Worm (Caenorhabditis elegans) whole organism, L4 larva: ENCODE data around the gene Y116A8A.6.

Source experiments
- F49E8.2 ChIP-seq: sonication (generic microtip); optimal IDR thresholded peaks from 2 replicates; lab custom pipeline; 2016; ENCODE audit warnings: missing compliant biosample characterization, mild to moderate bottlenecking, missing genetic modification characterization, borderline replicate concordance
- Y105C5A.15 ChIP-seq: fragments of 200-800 bp; sonication (Bioruptor generic); IDR thresholded peaks from 2 replicates; pipeline ENCODE4 v1.3.6; 2022; ENCODE audit warnings: missing genetic modification characterization, missing compliant biosample characterization
- Y48G9A.11 ChIP-seq: fragments of 200-800 bp; sonication (Bioruptor generic); IDR thresholded peaks from 2 replicates; pipeline ENCODE4 v1.3.6; 2022; ENCODE audit warnings: missing genetic modification reagents, missing genetic modification characterization, missing compliant biosample characterization
- Y75B8A.6 ChIP-seq: fragments of 200-800 bp; sonication (Bioruptor generic); IDR thresholded peaks from 2 replicates; pipeline ENCODE4 v1.3.6; 2022; ENCODE audit warnings: missing genetic modification reagents, missing genetic modification characterization, missing compliant biosample characterization
- ama-1 ChIP-seq: fragments of 150-350 bp; optimal IDR thresholded peaks from 2 replicates; lab custom pipeline; 2014; ENCODE audit warnings: inconsistent platforms, mixed read lengths
- arid-1 ChIP-seq: fragments of 200-800 bp; sonication (Bioruptor generic); conservative IDR thresholded peaks from 2 replicates; pipeline ENCODE4 v1.3.6; 2022; ENCODE audit warnings: missing genetic modification reagents, missing genetic modification characterization, missing compliant biosample characterization
- ceh-20 ChIP-seq: fragments of 200-800 bp; sonication (Bioruptor generic); IDR thresholded peaks from 2 replicates; pipeline ENCODE4 v1.3.6; 2022; ENCODE audit warnings: missing genetic modification reagents, missing genetic modification characterization, missing compliant biosample characterization
- ceh-44 ChIP-seq: fragments of 200-800 bp; sonication (Bioruptor generic); IDR thresholded peaks from 2 replicates; pipeline ENCODE4 v1.3.6; 2022; ENCODE audit warnings: missing genetic modification reagents, missing genetic modification characterization, missing compliant biosample characterization
- ctbp-1 ChIP-seq: fragments of 200-800 bp; sonication (Bioruptor generic); IDR thresholded peaks from 2 replicates; pipeline ENCODE4 v1.3.6; 2022; ENCODE audit warnings: missing genetic modification reagents, missing genetic modification characterization, missing compliant biosample characterization
- daf-16 ChIP-seq, 3 experiments: sonication (generic microtip); optimal IDR thresholded peaks; 2 replicates each; lab custom pipeline; 2016 to 2017; ENCODE audit warnings: missing genetic modification characterization in 3 of 3, missing genetic modification reagents in 3 of 3, mild to moderate bottlenecking in 2 of 3, missing compliant biosample characterization in 2 of 3, missing biosample characterization in 1 of 3, moderate library complexity in 1 of 3
- dmd-6 ChIP-seq: fragments of 200-800 bp; sonication (Bioruptor generic); IDR thresholded peaks from 2 replicates; pipeline ENCODE4 v1.3.6; 2022; ENCODE audit warnings: missing genetic modification reagents, missing genetic modification characterization, missing compliant biosample characterization
- dmd-9 ChIP-seq: fragments of 200-800 bp; sonication (Bioruptor generic); IDR thresholded peaks from 2 replicates; pipeline ENCODE4 v1.3.6; 2022; ENCODE audit warnings: missing genetic modification reagents, missing genetic modification characterization, missing compliant biosample characterization
- dve-1 ChIP-seq: sonication (generic microtip); optimal IDR thresholded peaks from 2 replicates; lab custom pipeline; 2017; ENCODE audit warnings: antibody characterized with exemption, mild to moderate bottlenecking, missing genetic modification characterization, missing compliant biosample characterization; ENCODE audit not compliant: insufficient read depth
- egl-27 ChIP-seq: sonication (generic microtip); optimal IDR thresholded peaks from 3 replicates; lab custom pipeline; 2017; ENCODE audit warnings: missing biosample characterization, missing genetic modification reagents, missing genetic modification characterization
- egl-43 ChIP-seq: fragments of 200-800 bp; sonication (Bioruptor generic); IDR thresholded peaks from 2 replicates; pipeline ENCODE4 v1.3.6; 2022; ENCODE audit warnings: missing genetic modification reagents, missing genetic modification characterization, missing compliant biosample characterization
- fkh-10 ChIP-seq: fragments of 150-350 bp; optimal IDR thresholded peaks from 2 replicates; lab custom pipeline; 2014; ENCODE audit warnings: missing biosample characterization, missing genetic modification reagents, missing genetic modification characterization
- hlh-30 ChIP-seq: sonication (generic microtip); optimal IDR thresholded peaks from 2 replicates; lab custom pipeline; 2017; ENCODE audit warnings: antibody characterized with exemption, mild to moderate bottlenecking, missing genetic modification characterization, missing compliant biosample characterization; ENCODE audit not compliant: insufficient read depth
- hmg-1.1 ChIP-seq: fragments of 200-800 bp; sonication (Bioruptor generic); IDR thresholded peaks from 2 replicates; pipeline ENCODE4 v1.3.6; 2022; ENCODE audit warnings: missing genetic modification reagents, missing genetic modification characterization, missing compliant biosample characterization
- lim-7 ChIP-seq: fragments of 200-800 bp; sonication (Bioruptor generic); IDR thresholded peaks from 2 replicates; pipeline ENCODE4 v1.3.6; 2022; ENCODE audit warnings: missing genetic modification characterization, missing compliant biosample characterization
- lin-15B ChIP-seq: fragments of 150-350 bp; sonication (generic microtip); optimal IDR thresholded peaks from 3 replicates; lab custom pipeline; 2014; ENCODE audit warnings: missing biosample characterization, missing genetic modification characterization
- lin-38 ChIP-seq: fragments of 200-800 bp; sonication (Bioruptor generic); IDR thresholded peaks from 2 replicates; pipeline ENCODE4 v1.3.6; 2022; ENCODE audit warnings: missing genetic modification reagents, missing genetic modification characterization, missing compliant biosample characterization
- lsy-2 ChIP-seq, 2 experiments: fragments of 150-350 bp in 1 of 2; sonication (generic microtip) in 1 of 2; optimal IDR thresholded peaks; 2 replicates each; lab custom pipeline; 2014 to 2017; ENCODE audit warnings: missing biosample characterization in 2 of 2, missing genetic modification characterization in 2 of 2
- madf-5 ChIP-seq, 2 experiments: fragments of 200-800 bp; sonication (Bioruptor generic); IDR thresholded peaks; 2 replicates each; pipeline ENCODE4 v1.3.6; 2022; ENCODE audit warnings: missing compliant biosample characterization in 2 of 2, missing genetic modification characterization in 2 of 2
- madf-9 ChIP-seq: fragments of 200-800 bp; sonication (Bioruptor generic); conservative IDR thresholded peaks from 2 replicates; pipeline ENCODE4 v1.3.6; 2022; ENCODE audit warnings: missing genetic modification reagents, missing genetic modification characterization, missing compliant biosample characterization
- mdt-29 ChIP-seq: fragments of 200-800 bp; sonication (Bioruptor generic); IDR thresholded peaks from 2 replicates; pipeline ENCODE4 v1.3.6; 2022; ENCODE audit warnings: missing genetic modification reagents, missing genetic modification characterization, missing compliant biosample characterization
- nhr-10 ChIP-seq: fragments of 150-350 bp; optimal IDR thresholded peaks from 2 replicates; lab custom pipeline; 2014; ENCODE audit warnings: missing biosample characterization, missing genetic modification characterization
- nhr-102 ChIP-seq: sonication (generic microtip); optimal IDR thresholded peaks from 2 replicates; lab custom pipeline; 2016; ENCODE audit warnings: mild to moderate bottlenecking, missing genetic modification characterization, moderate library complexity, missing compliant biosample characterization
- nhr-28 ChIP-seq: fragments of 150-350 bp; optimal IDR thresholded peaks from 2 replicates; lab custom pipeline; 2014; ENCODE audit warnings: missing biosample characterization, missing genetic modification characterization
- nhr-41 ChIP-seq: fragments of 200-800 bp; sonication (Bioruptor generic); IDR thresholded peaks from 2 replicates; pipeline ENCODE4 v1.3.6; 2022; ENCODE audit warnings: missing genetic modification reagents, missing genetic modification characterization, missing compliant biosample characterization
- nhr-42 ChIP-seq: fragments of 200-800 bp; sonication (Bioruptor generic); IDR thresholded peaks from 2 replicates; pipeline ENCODE4 v1.3.6; 2022; ENCODE audit warnings: missing genetic modification characterization, missing compliant biosample characterization
- nhr-6 ChIP-seq: fragments of 150-350 bp; optimal IDR thresholded peaks from 2 replicates; lab custom pipeline; 2014; ENCODE audit warnings: missing biosample characterization, missing genetic modification characterization
- nhr-77 ChIP-seq: fragments of 150-350 bp; optimal IDR thresholded peaks from 2 replicates; lab custom pipeline; 2014; ENCODE audit warnings: missing biosample characterization, missing genetic modification characterization
- rbr-2 ChIP-seq: sonication (generic microtip); optimal IDR thresholded peaks from 2 replicates; lab custom pipeline; 2016; ENCODE audit warnings: missing genotype, missing genetic modification characterization, missing compliant biosample characterization
- set-16 ChIP-seq: fragments of 200-800 bp; sonication (Bioruptor generic); IDR thresholded peaks from 2 replicates; pipeline ENCODE4 v1.3.6; 2022; ENCODE audit warnings: missing genetic modification reagents, missing genetic modification characterization, missing compliant biosample characterization
- snpc-1.2 ChIP-seq: fragments of 200-800 bp; sonication (Bioruptor generic); IDR thresholded peaks from 2 replicates; pipeline ENCODE4 v1.3.6; 2022; ENCODE audit warnings: missing genetic modification reagents, missing genetic modification characterization, missing compliant biosample characterization
- spr-3 ChIP-seq: fragments of 200-800 bp; sonication (Bioruptor generic); optimal IDR thresholded peaks from 2 replicates; lab custom pipeline; 2018; ENCODE audit warnings: mild to moderate bottlenecking, missing genetic modification characterization, missing compliant biosample characterization
- tra-1 ChIP-seq: fragments of 200-800 bp; sonication (Bioruptor generic); IDR thresholded peaks from 2 replicates; pipeline ENCODE4 v1.3.6; 2022; ENCODE audit warnings: missing genetic modification reagents, missing genetic modification characterization, missing compliant biosample characterization
- unc-130 ChIP-seq: sonication (generic microtip); optimal IDR thresholded peaks from 2 replicates; lab custom pipeline; 2016; ENCODE audit warnings: missing genetic modification reagents, missing genetic modification characterization, missing compliant biosample characterization
- unc-62 ChIP-seq, 3 experiments: fragments of 150-350 bp in 1 of 3; sonication (generic microtip); optimal IDR thresholded peaks in 2 of 3; peaks in 1 of 3; 1 replicate in 1 of 3; 2 replicates in 2 of 3; lab custom pipeline; 2014 to 2017; ENCODE audit warnings: missing biosample characterization in 3 of 3, missing genetic modification characterization in 3 of 3, missing genetic modification reagents in 3 of 3, missing genotype in 1 of 3
- vab-7 ChIP-seq: fragments of 200-800 bp; sonication (Bioruptor generic); IDR thresholded peaks from 2 replicates; pipeline ENCODE4 v1.3.6; 2022; ENCODE audit warnings: missing genetic modification reagents, missing genetic modification characterization, missing compliant biosample characterization
- zfp-3 ChIP-seq: fragments of 200-800 bp; sonication (Bioruptor generic); conservative IDR thresholded peaks from 2 replicates; pipeline ENCODE4 v1.3.6; 2022; ENCODE audit warnings: missing genetic modification reagents, missing genetic modification characterization, missing compliant biosample characterization

Gene Y116A8A.6

DNA sequence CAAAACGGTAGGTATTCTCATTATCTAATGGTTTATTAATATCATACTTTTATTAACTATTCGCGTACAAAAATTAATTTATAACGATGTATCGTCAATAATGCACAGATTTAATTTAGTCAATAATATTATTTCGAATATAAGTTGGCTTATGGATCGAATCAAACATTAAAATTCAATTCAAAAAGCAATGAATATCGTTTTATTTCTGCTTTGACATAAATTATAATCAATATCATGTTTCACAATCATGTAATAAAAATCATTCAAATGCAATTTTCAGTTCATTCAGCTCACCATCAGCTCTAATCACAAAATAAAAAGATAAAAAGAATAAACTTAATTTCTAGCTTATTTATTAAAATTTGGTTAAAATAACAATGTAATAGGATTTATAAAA lies at the start of gene Y116A8A.6:
TSS of gene Y116A8A.6 (minus strand) at position 101 of the 400 bp plus-strand sequence.
- TF ChIP-seq dmd-9 = no peak
- no peak for TF ChIP-seq lim-7
- no peak for TF ChIP-seq lin-15B (tag; lab: Kevin White, UChicago)
- no peak for TF ChIP-seq zfp-3
- TF ChIP-seq nhr-28 (tag; lab: Kevin White, UChicago) = no peak
- no peak for TF ChIP-seq madf-5 (GFP tag; IDR thresholded peaks at IDR 0.05; lab: Robert Waterston, UW)
- no peak for TF ChIP-seq Y48G9A.11 (GFP tag; lab: Robert Waterston, UW)
- no peak for TF ChIP-seq nhr-6 (tag; lab: Kevin White, UChicago)
- no peak for TF ChIP-seq egl-43 (GFP tag; lab: Robert Waterston, UW)
- TF ChIP-seq ama-1 = no peak
- no peak for TF ChIP-seq Y75B8A.6 (GFP tag; lab: Robert Waterston, UW)

DNA sequence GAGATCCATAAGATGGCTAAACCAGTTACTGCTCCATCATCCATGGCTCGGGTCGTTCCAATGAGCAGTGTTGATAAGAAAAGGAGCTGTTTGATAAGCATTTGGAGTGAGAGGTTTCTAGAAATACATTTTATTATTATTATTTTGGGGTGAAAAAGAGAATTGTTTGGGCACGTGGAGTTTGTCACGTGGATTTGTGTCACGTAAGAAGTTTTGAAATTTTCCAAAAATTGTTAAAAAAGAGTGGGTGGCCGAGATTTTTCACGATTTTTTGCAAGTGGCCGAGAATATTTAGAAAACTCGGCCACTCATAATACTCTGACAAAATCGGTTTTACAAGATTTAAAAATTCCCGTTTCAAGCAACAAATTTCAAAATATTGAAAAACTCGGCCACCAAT lies 40.3 kb upstream of the Y116A8A.6 start, which contains the start of gene T06A10.106:
TSS of gene T06A10.106 (minus strand) at position 101 of the 400 bp plus-strand sequence.
- TF ChIP-seq nhr-41 (GFP tag; lab: Robert Waterston, UW) = no peak

DNA sequence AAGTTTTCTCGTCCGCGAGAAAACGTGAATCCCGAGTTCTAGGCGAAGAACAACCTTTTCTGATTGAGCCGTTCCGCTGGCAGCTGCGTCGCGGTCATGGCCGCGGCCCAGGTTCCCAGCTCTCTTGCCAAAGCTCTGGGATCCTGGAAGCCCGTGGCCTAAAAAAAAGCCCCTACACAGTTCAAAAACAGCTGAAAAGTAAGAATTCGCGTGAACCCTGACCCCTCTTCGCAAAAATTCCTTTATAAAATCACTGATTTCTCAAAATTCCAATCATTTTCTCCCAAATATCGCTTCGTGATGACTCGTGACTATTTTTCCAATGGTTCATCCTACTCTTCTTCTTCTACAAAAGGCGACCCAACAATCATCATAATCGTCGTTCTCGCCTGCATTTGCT lies 38.6 kb upstream of the Y116A8A.6 start, which contains the start of gene T06A10.107:
TSS of gene T06A10.107 (plus strand) at position 301 of the 400 bp plus-strand sequence.
- TF ChIP-seq hlh-30 (tag; lab: Kevin White, UChicago) (no peak), vab-7 (no peak), Y75B8A.6 (GFP tag; lab: Robert Waterston, UW) (no peak), set-16 (GFP tag; lab: Robert Waterston, UW) (peak; percentile 67), ceh-20 (no peak), fkh-10 (GFP tag; lab: Kevin White, UChicago) (no peak)
- TF ChIP-seq, all 104 proteins: peak for 1

ce11 chrIV:16866487-16866886 lies 37.9 kb upstream of the Y116A8A.6 start:
- TF ChIP-seq snpc-1.2 (GFP tag; lab: Robert Waterston, UW) (peak; percentile 43; the same call in 1 of the 2 replicates), lin-38 (GFP tag; lab: Robert Waterston, UW) (0 out of 2 replicates have a peak, but pooled peaks have one; percentile 25)

ce11 chrIV:16865487-16865886 lies 36.9 kb upstream of the Y116A8A.6 start, which contains the start of gene gtsf-1:
TSS of gene gtsf-1 (plus strand) at chrIV:16865840.
- TF ChIP-seq daf-16 (GFP tag; optimal IDR thresholded peaks at IDR 0.05; lab: Kevin White, UChicago) = no peak
- peak; percentile 48 for TF ChIP-seq daf-16 (tag; optimal IDR thresholded peaks at IDR 0.05; lab: Kevin White, UChicago)
- TF ChIP-seq dmd-6 (GFP tag; lab: Robert Waterston, UW) = peak; percentile 59; the same call in 1 of the 2 replicates
- TF ChIP-seq lsy-2 (tag; optimal IDR thresholded peaks at IDR 0.05; lab: Kevin White, UChicago) = peak; percentile 49 to 88
- TF ChIP-seq rbr-2 (tag; lab: Kevin White, UChicago) = peak; percentile 69
- peak; percentile 77 for TF ChIP-seq hmg-1.1
- TF ChIP-seq set-16 (GFP tag; lab: Robert Waterston, UW) = no peak; the same call in 1 of the 2 replicates
- peak; percentile 89 for TF ChIP-seq arid-1 (GFP tag; lab: Robert Waterston, UW)
- TF ChIP-seq nhr-10 (tag; lab: Kevin White, UChicago) = peak; percentile 16
- TF ChIP-seq nhr-6 (tag; lab: Kevin White, UChicago) = peak; percentile 80
- peak; percentile 57 for TF ChIP-seq nhr-102 (tag; lab: Kevin White, UChicago)
- TF ChIP-seq unc-130 (GFP tag; lab: Kevin White, UChicago) = peak; percentile 36
- TF ChIP-seq egl-27 (tag; lab: Kevin White, UChicago) = no peak
- TF ChIP-seq ceh-44 = 0 out of 2 replicates have a peak, but pooled peaks have one; percentile 24
- peak; percentile 16 for TF ChIP-seq spr-3 (GFP tag; lab: Kevin White, UChicago)
- TF ChIP-seq nhr-77 (tag; lab: Kevin White, UChicago) = peak; percentile 83
- no peak; the same call in 1 of the 2 replicates for TF ChIP-seq nhr-42 (GFP tag; lab: Robert Waterston, UW)
- TF ChIP-seq F49E8.2 (tag; lab: Kevin White, UChicago) = peak; percentile 60
- TF ChIP-seq hlh-30 (tag; lab: Kevin White, UChicago) = peak; percentile 33
- TF ChIP-seq dve-1 (tag; lab: Kevin White, UChicago) = peak; percentile 75
- TF ChIP-seq ctbp-1 (GFP tag; lab: Robert Waterston, UW) = peak; percentile 70
- no peak for TF ChIP-seq tra-1 (GFP tag; lab: Robert Waterston, UW)
- no peak for TF ChIP-seq unc-62 (GFP tag; optimal IDR thresholded peaks at IDR 0.05 in 1 of 2; lab: Kevin White, UChicago)
- TF ChIP-seq unc-62 (tag; optimal IDR thresholded peaks at IDR 0.05; lab: Kevin White, UChicago) = no peak
- no peak for TF ChIP-seq Y105C5A.15 (GFP tag; lab: Robert Waterston, UW)
- TF ChIP-seq madf-9 (GFP tag; lab: Robert Waterston, UW) = 0 out of 2 replicates have a peak, but pooled peaks have one; percentile 10
- TF ChIP-seq mdt-29 = peak; percentile 59
